Worm (Caenorhabditis elegans): ENCODE data around the gene ZK287.4.

- TF ChIP-seq unc-62 (GFP tag; optimal IDR thresholded peaks at IDR 0.05): no peak
- no peak for TF ChIP-seq nhr-23 (tag; optimal IDR thresholded peaks at IDR 0.05)
- no peak for TF ChIP-seq R02D3.7 (tag; optimal IDR thresholded peaks at IDR 0.05)
Measured at ce11 chrV:9706592-9706991, 21.1 kb upstream of the ZK287.4 start.
